Worm (Caenorhabditis elegans) whole organism, L4 larva: ENCODE data around the gene B0303.16.

Source experiments
- R02D3.7 ChIP-seq: fragments of 150-350 bp; sonication (generic microtip); optimal IDR thresholded peaks from 3 replicates; lab custom pipeline; 2014; ENCODE audit warnings: missing biosample characterization, missing genetic modification characterization
- ceh-28 ChIP-seq: fragments of 150-350 bp; optimal IDR thresholded peaks from 2 replicates; lab custom pipeline; 2014; ENCODE audit warnings: missing biosample characterization, missing genetic modification reagents, missing genetic modification characterization
- lin-15B ChIP-seq: fragments of 150-350 bp; sonication (generic microtip); optimal IDR thresholded peaks from 3 replicates; lab custom pipeline; 2014; ENCODE audit warnings: missing biosample characterization, missing genetic modification characterization
- lin-39 ChIP-seq: fragments of 150-350 bp; optimal IDR thresholded peaks from 2 replicates; lab custom pipeline; 2014; ENCODE audit warnings: missing biosample characterization, missing genetic modification reagents, missing genetic modification characterization
- nhr-10 ChIP-seq: fragments of 150-350 bp; optimal IDR thresholded peaks from 2 replicates; lab custom pipeline; 2014; ENCODE audit warnings: missing biosample characterization, missing genetic modification characterization
- nhr-48 ChIP-seq: sonication (generic microtip); optimal IDR thresholded peaks from 2 replicates; lab custom pipeline; 2016; ENCODE audit warnings: mild to moderate bottlenecking, missing genetic modification characterization, missing compliant biosample characterization
- nhr-76 ChIP-seq: fragments of 150-350 bp; optimal IDR thresholded peaks from 2 replicates; lab custom pipeline; 2014; ENCODE audit warnings: missing biosample characterization, missing genetic modification characterization
- nhr-77 ChIP-seq: fragments of 150-350 bp; optimal IDR thresholded peaks from 2 replicates; lab custom pipeline; 2014; ENCODE audit warnings: missing biosample characterization, missing genetic modification characterization
- pqm-1 ChIP-seq: sonication (generic microtip); optimal IDR thresholded peaks from 2 replicates; lab custom pipeline; 2017; ENCODE audit warnings: missing biosample characterization, missing genetic modification characterization
- set-16 ChIP-seq: fragments of 200-800 bp; sonication (Bioruptor generic); IDR thresholded peaks from 2 replicates; pipeline ENCODE4 v1.3.6; 2022; ENCODE audit warnings: missing genetic modification reagents, missing genetic modification characterization, missing compliant biosample characterization
- tra-1 ChIP-seq: fragments of 200-800 bp; sonication (Bioruptor generic); IDR thresholded peaks from 2 replicates; pipeline ENCODE4 v1.3.6; 2022; ENCODE audit warnings: missing genetic modification reagents, missing genetic modification characterization, missing compliant biosample characterization
- zag-1 ChIP-seq: fragments of 150-350 bp; optimal IDR thresholded peaks from 2 replicates; lab custom pipeline; 2014; ENCODE audit warnings: missing biosample characterization, missing genetic modification characterization

DNA sequence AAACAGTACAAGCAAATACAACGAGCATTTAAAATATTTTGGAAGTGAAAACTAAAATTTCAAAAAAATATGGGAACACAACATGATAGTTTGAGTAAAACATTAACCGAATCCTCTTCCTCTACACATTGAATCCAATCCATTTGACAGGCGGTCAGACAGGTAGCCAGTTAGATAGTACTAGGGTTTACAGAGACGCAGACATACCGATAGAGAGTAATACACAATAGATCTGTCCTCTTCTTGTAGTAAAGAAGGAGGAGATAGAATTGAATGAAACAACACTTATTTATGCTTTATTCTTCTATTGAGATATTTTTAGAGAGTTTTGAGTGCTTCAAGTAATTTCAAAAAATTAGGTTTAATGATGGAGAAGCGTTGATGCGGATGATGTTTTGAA, 36.1 kb upstream of the B0303.16 start:
- TF ChIP-seq nhr-10 (tag; lab: Kevin White, UChicago) (no peak), ceh-28 (tag; lab: Kevin White, UChicago) (no peak), set-16 (no peak), R02D3.7 (tag; lab: Kevin White, UChicago) (no peak), lin-15B (no peak), nhr-76 (tag; lab: Kevin White, UChicago) (no peak), lin-39 (no peak), tra-1 (GFP tag; lab: Robert Waterston, UW) (no peak), nhr-48 (tag; lab: Kevin White, UChicago) (no peak), pqm-1 (no peak), zag-1 (no peak), nhr-77 (tag; lab: Kevin White, UChicago) (no peak)
